Worm (Caenorhabditis elegans) whole organism, L2 larva: ENCODE data around the gene srw-31.

ENCODE experiments used
- F13H6.1 ChIP-seq: sonication (generic microtip); optimal IDR thresholded peaks from 2 replicates; lab custom pipeline; 2016; ENCODE audit warnings: missing genetic modification characterization, missing compliant biosample characterization
- aly-2 ChIP-seq: fragments of 150-350 bp; optimal IDR thresholded peaks from 2 replicates; lab custom pipeline; 2014; ENCODE audit warnings: missing biosample characterization, missing genetic modification characterization
- ceh-82 ChIP-seq: fragments of 150-350 bp; optimal IDR thresholded peaks from 2 replicates; lab custom pipeline; 2014; ENCODE audit warnings: missing biosample characterization, missing genetic modification characterization
- elt-1 ChIP-seq: fragments of 150-350 bp; optimal IDR thresholded peaks from 2 replicates; lab custom pipeline; 2014; ENCODE audit warnings: missing biosample characterization, missing genetic modification characterization
- elt-3 ChIP-seq: sonication (generic microtip); optimal IDR thresholded peaks from 2 replicates; lab custom pipeline; 2017; ENCODE audit warnings: missing biosample characterization, missing genetic modification characterization
- nhr-12 ChIP-seq: fragments of 150-350 bp; optimal IDR thresholded peaks from 2 replicates; lab custom pipeline; 2014; ENCODE audit warnings: missing biosample characterization, missing genetic modification characterization
- nhr-23 ChIP-seq: fragments of 150-350 bp; optimal IDR thresholded peaks from 2 replicates; lab custom pipeline; 2014; ENCODE audit warnings: missing biosample characterization, missing genetic modification reagents, missing genetic modification characterization
- nhr-237 ChIP-seq: fragments of 150-350 bp; optimal IDR thresholded peaks from 2 replicates; lab custom pipeline; 2014; ENCODE audit warnings: missing biosample characterization, missing genetic modification characterization
- unc-39 ChIP-seq: fragments of 150-350 bp; optimal IDR thresholded peaks from 2 replicates; lab custom pipeline; 2014; ENCODE audit warnings: missing biosample characterization, missing genetic modification characterization
- unc-62 ChIP-seq: fragments of 150-350 bp; optimal IDR thresholded peaks from 2 replicates; lab custom pipeline; 2014; ENCODE audit warnings: missing biosample characterization, missing genetic modification reagents, missing genetic modification characterization

- TF ChIP-seq nhr-237 (tag; lab: Kevin White, UChicago) (no peak), elt-3 (tag; lab: Kevin White, UChicago) (no peak), F13H6.1 (tag; lab: Kevin White, UChicago) (no peak), unc-62 (no peak), elt-1 (tag; lab: Kevin White, UChicago) (no peak), nhr-23 (tag; lab: Kevin White, UChicago) (no peak), aly-2 (no peak), ceh-82 (tag; lab: Kevin White, UChicago) (no peak), nhr-12 (tag; lab: Kevin White, UChicago) (no peak), unc-39 (no peak)
Measured at ce11 chrV:17460061-17460460, 46.3 kb upstream of the srw-31 start, which contains the start of gene srz-48.
